Worm (Caenorhabditis elegans) whole organism, L1 larva: ENCODE data around the gene F53G2.3.

Experiments
- C16A3.4 ChIP-seq: fragments of 150-350 bp; optimal IDR thresholded peaks from 2 replicates; lab custom pipeline; 2014; ENCODE audit warnings: missing biosample characterization, missing genetic modification characterization
- Y116A8C.19 ChIP-seq: sonication (generic microtip); optimal IDR thresholded peaks from 2 replicates; lab custom pipeline; 2016; ENCODE audit warnings: missing compliant biosample characterization, missing genetic modification characterization, borderline replicate concordance
- alr-1 ChIP-seq: fragments of 200-800 bp; sonication (Bioruptor generic); optimal IDR thresholded peaks from 2 replicates; lab custom pipeline; 2018; ENCODE audit warnings: borderline replicate concordance, mild to moderate bottlenecking, missing genetic modification characterization, missing compliant biosample characterization
- ama-1 ChIP-seq: fragments of 150-350 bp; optimal IDR thresholded peaks from 2 replicates; lab custom pipeline; 2014
- ceh-63 ChIP-seq: fragments of 200-800 bp; sonication (Bioruptor generic); optimal IDR thresholded peaks from 2 replicates; lab custom pipeline; 2018; ENCODE audit warnings: mild to moderate bottlenecking, missing genetic modification characterization, missing compliant biosample characterization
- ceh-8 ChIP-seq: fragments of 200-800 bp; sonication (Bioruptor generic); optimal IDR thresholded peaks from 2 replicates; lab custom pipeline; 2018; ENCODE audit warnings: mild to moderate bottlenecking, missing genetic modification characterization, moderate library complexity, missing compliant biosample characterization
- dpl-1 ChIP-seq, 3 experiments: fragments of 150-350 bp in 2 of 3; sonication (generic microtip) in 1 of 3; optimal IDR thresholded peaks; 2 replicates each; lab custom pipeline; 2014 to 2017; ENCODE audit warnings: missing biosample characterization in 3 of 3, missing genetic modification characterization in 3 of 3, missing genetic modification reagents in 3 of 3
- dsc-1 ChIP-seq: sonication (generic microtip); optimal IDR thresholded peaks from 2 replicates; lab custom pipeline; 2016; ENCODE audit warnings: mild to moderate bottlenecking, missing genetic modification characterization, missing compliant biosample characterization
- efl-1 ChIP-seq, 4 experiments: fragments of 150-350 bp; optimal IDR thresholded peaks in 3 of 4; peaks in 1 of 4; 1 replicate in 1 of 4; 2 replicates in 3 of 4; lab custom pipeline; 2014; ENCODE audit warnings: missing biosample characterization in 2 of 4, missing genetic modification characterization in 2 of 4, missing genetic modification reagents in 2 of 4
- efl-3 ChIP-seq: fragments of 200-800 bp; sonication (Bioruptor generic); optimal IDR thresholded peaks from 2 replicates; lab custom pipeline; 2018; ENCODE audit warnings: mild to moderate bottlenecking, missing genetic modification characterization, missing compliant biosample characterization
- egl-27 ChIP-seq, 2 experiments: fragments of 150-350 bp in 1 of 2; sonication (generic microtip); optimal IDR thresholded peaks; 3 replicates each; lab custom pipeline; 2017 to 2018; ENCODE audit warnings: missing biosample characterization in 2 of 2, missing genetic modification characterization in 2 of 2, missing genetic modification reagents in 2 of 2
- elt-2 ChIP-seq: sonication (generic microtip); optimal IDR thresholded peaks from 2 replicates; lab custom pipeline; 2016; ENCODE audit warnings: missing genetic modification characterization, mild to moderate bottlenecking, inconsistent platforms, missing compliant biosample characterization, missing genetic modification reagents
- elt-3 ChIP-seq, 6 experiments: fragments of 150-350 bp in 1 of 6; sonication (generic microtip); optimal IDR thresholded peaks; 2 replicates each; lab custom pipeline; 2017 to 2018; ENCODE audit warnings: missing biosample characterization in 6 of 6, missing genetic modification characterization in 6 of 6, inconsistent platforms in 1 of 6
- fkh-4 ChIP-seq: sonication (generic microtip); optimal IDR thresholded peaks from 2 replicates; lab custom pipeline; 2016; ENCODE audit warnings: missing compliant biosample characterization, missing genetic modification characterization, borderline replicate concordance
- grh-1 ChIP-seq: fragments of 200-800 bp; sonication (Bioruptor generic); IDR thresholded peaks from 2 replicates; pipeline ENCODE4 v1.3.6; 2022; ENCODE audit warnings: missing genetic modification reagents, missing genetic modification characterization, missing compliant biosample characterization
- hlh-17 ChIP-seq: fragments of 200-800 bp; sonication (Bioruptor generic); optimal IDR thresholded peaks from 2 replicates; lab custom pipeline; 2018; ENCODE audit warnings: missing genetic modification characterization, mild to moderate bottlenecking, missing compliant biosample characterization, moderate library complexity, borderline replicate concordance
- hlh-4 ChIP-seq: sonication (generic microtip); optimal IDR thresholded peaks from 2 replicates; lab custom pipeline; 2016; ENCODE audit warnings: mild to moderate bottlenecking, missing genetic modification characterization, missing compliant biosample characterization
- jun-1 ChIP-seq: fragments of 150-350 bp; optimal IDR thresholded peaks from 2 replicates; lab custom pipeline; 2014; ENCODE audit warnings: missing biosample characterization, missing genetic modification reagents, missing genetic modification characterization
- lin-13 ChIP-seq: fragments of 150-350 bp; optimal IDR thresholded peaks from 2 replicates; lab custom pipeline; 2014; ENCODE audit warnings: missing biosample characterization, missing genetic modification reagents, missing genetic modification characterization
- lin-14 ChIP-seq: fragments of 200-800 bp; sonication (Bioruptor generic); optimal IDR thresholded peaks from 2 replicates; lab custom pipeline; 2018; ENCODE audit warnings: mild to moderate bottlenecking, missing genetic modification characterization, moderate library complexity, missing compliant biosample characterization
- lin-15B ChIP-seq: fragments of 150-350 bp; sonication (generic microtip); optimal IDR thresholded peaks from 3 replicates; lab custom pipeline; 2014; ENCODE audit warnings: missing biosample characterization, missing genetic modification characterization
- lin-35 ChIP-seq, 2 experiments: fragments of 150-350 bp; optimal IDR thresholded peaks; 2 replicates each; lab custom pipeline; 2014; ENCODE audit warnings: missing biosample characterization in 2 of 2, missing genetic modification characterization in 2 of 2, missing genetic modification reagents in 2 of 2
- lin-39 ChIP-seq: fragments of 150-350 bp; optimal IDR thresholded peaks from 2 replicates; lab custom pipeline; 2014; ENCODE audit warnings: missing biosample characterization, missing genetic modification reagents, missing genetic modification characterization
- mab-9 ChIP-seq: fragments of 200-800 bp; sonication (Bioruptor generic); IDR thresholded peaks from 2 replicates; pipeline ENCODE4 v1.3.6; 2022; ENCODE audit warnings: missing genetic modification reagents, missing genetic modification characterization, missing compliant biosample characterization
- mdl-1 ChIP-seq, 2 experiments: fragments of 150-350 bp; optimal IDR thresholded peaks; 2 replicates each; lab custom pipeline; 2014 to 2017; ENCODE audit warnings: missing biosample characterization in 2 of 2, missing genetic modification characterization in 2 of 2, inconsistent platforms in 1 of 2
- mef-2 ChIP-seq: fragments of 150-350 bp; optimal IDR thresholded peaks from 2 replicates; lab custom pipeline; 2014; ENCODE audit warnings: missing biosample characterization, missing genetic modification characterization
- nhr-11 ChIP-seq: fragments of 150-350 bp; optimal IDR thresholded peaks from 2 replicates; lab custom pipeline; 2014; ENCODE audit warnings: missing biosample characterization, missing genetic modification characterization
- nhr-20 ChIP-seq: sonication (generic microtip); optimal IDR thresholded peaks from 2 replicates; lab custom pipeline; 2016; ENCODE audit warnings: mild to moderate bottlenecking, missing genetic modification characterization, missing compliant biosample characterization
- nhr-28 ChIP-seq: fragments of 150-350 bp; optimal IDR thresholded peaks from 2 replicates; lab custom pipeline; 2014; ENCODE audit warnings: missing biosample characterization, missing genetic modification characterization
- nhr-47 ChIP-seq: sonication (generic microtip); optimal IDR thresholded peaks from 2 replicates; lab custom pipeline; 2016; ENCODE audit warnings: mild to moderate bottlenecking, missing genetic modification characterization, moderate library complexity, missing compliant biosample characterization
- nhr-76 ChIP-seq: sonication (generic microtip); optimal IDR thresholded peaks from 2 replicates; lab custom pipeline; 2017; ENCODE audit warnings: missing biosample characterization, missing genetic modification characterization
- nhr-77 ChIP-seq: fragments of 150-350 bp; optimal IDR thresholded peaks from 2 replicates; lab custom pipeline; 2014; ENCODE audit warnings: missing biosample characterization, missing genetic modification characterization
- nhr-85 ChIP-seq: sonication (generic microtip); peaks from one replicate; lab custom pipeline; 2016; ENCODE audit warnings: missing genetic modification characterization, inconsistent platforms, missing compliant biosample characterization
- nhr-90 ChIP-seq: sonication (generic microtip); optimal IDR thresholded peaks from 2 replicates; lab custom pipeline; 2016; ENCODE audit warnings: mild to moderate bottlenecking, missing genetic modification characterization, missing compliant biosample characterization; ENCODE audit not compliant: poor library complexity
- pag-3 ChIP-seq: sonication (generic microtip); optimal IDR thresholded peaks from 2 replicates; lab custom pipeline; 2017; ENCODE audit warnings: missing genetic modification characterization, mild to moderate bottlenecking, missing compliant biosample characterization, antibody characterized with exemption, borderline replicate concordance; ENCODE audit not compliant: insufficient read depth
- pax-3 ChIP-seq: fragments of 200-800 bp; sonication (Bioruptor generic); optimal IDR thresholded peaks from 2 replicates; lab custom pipeline; 2018; ENCODE audit warnings: mild to moderate bottlenecking, missing genetic modification characterization, moderate library complexity, missing compliant biosample characterization
- rnt-1 ChIP-seq: sonication (generic microtip); optimal IDR thresholded peaks from 2 replicates; lab custom pipeline; 2016; ENCODE audit warnings: mild to moderate bottlenecking, missing genetic modification characterization, moderate library complexity, missing compliant biosample characterization
- sptf-1 ChIP-seq: fragments of 150-350 bp; optimal IDR thresholded peaks from 2 replicates; lab custom pipeline; 2014; ENCODE audit warnings: missing biosample characterization, missing genetic modification characterization
- sup-37 ChIP-seq: fragments of 200-800 bp; sonication (Bioruptor generic); optimal IDR thresholded peaks from 2 replicates; lab custom pipeline; 2018; ENCODE audit warnings: mild to moderate bottlenecking, missing genetic modification characterization, missing compliant biosample characterization
- swsn-7 ChIP-seq: sonication (generic microtip); optimal IDR thresholded peaks from 2 replicates; lab custom pipeline; 2016; ENCODE audit warnings: missing genetic modification characterization, missing compliant biosample characterization
- tbx-2 ChIP-seq: sonication (generic microtip); optimal IDR thresholded peaks from 2 replicates; lab custom pipeline; 2016; ENCODE audit warnings: missing genetic modification characterization, missing compliant biosample characterization
- unc-30 ChIP-seq: sonication (generic microtip); optimal IDR thresholded peaks from 2 replicates; lab custom pipeline; 2017; ENCODE audit warnings: missing biosample characterization, missing genetic modification characterization
- unc-62 ChIP-seq: fragments of 150-350 bp; optimal IDR thresholded peaks from 2 replicates; lab custom pipeline; 2014; ENCODE audit warnings: missing biosample characterization, missing genetic modification reagents, missing genetic modification characterization
- unc-86 ChIP-seq: sonication (generic microtip); optimal IDR thresholded peaks from 2 replicates; lab custom pipeline; 2016; ENCODE audit warnings: missing genetic modification characterization, missing compliant biosample characterization
- unc-98 ChIP-seq: fragments of 200-800 bp; sonication (Bioruptor generic); IDR thresholded peaks from 2 replicates; pipeline ENCODE4 v1.3.6; 2022; ENCODE audit warnings: missing genetic modification characterization, missing compliant biosample characterization
- vab-15 ChIP-seq: sonication (generic microtip); optimal IDR thresholded peaks from 2 replicates; lab custom pipeline; 2017; ENCODE audit warnings: missing genotype, mild to moderate bottlenecking, missing genetic modification characterization, missing compliant biosample characterization
- ztf-11 ChIP-seq, 2 experiments: sonication (generic microtip); optimal IDR thresholded peaks; 2 replicates each; lab custom pipeline; 2016 to 2017; ENCODE audit warnings: missing genetic modification characterization in 2 of 2, missing biosample characterization in 1 of 2, missing compliant biosample characterization in 1 of 2

F53G2.3 gene

ce11 chrII:2438944-2439343 lies 41.3 kb upstream of the F53G2.3 start:
- no peak for TF ChIP-seq mab-9
- peak; percentile 91 for TF ChIP-seq dsc-1
- no peak for TF ChIP-seq swsn-7 (tag; lab: Kevin White, UChicago)
- TF ChIP-seq efl-1 (optimal IDR thresholded peaks at IDR 0.05; lab: Kevin White, UChicago), result no peak
- TF ChIP-seq efl-1 (GFP tag; optimal IDR thresholded peaks at IDR 0.05 in 1 of 2; lab: Kevin White, UChicago), result peak in 1 of 2 experiments; percentile 9
- TF ChIP-seq fkh-4 (tag; lab: Kevin White, UChicago), result peak; percentile 74

ce11 chrII:2440312-2440711 lies 39.9 kb upstream of the F53G2.3 start:
- no peak for TF ChIP-seq egl-27 (tag; optimal IDR thresholded peaks at IDR 0.05; lab: Kevin White, UChicago)
- TF ChIP-seq ceh-63 (GFP tag; lab: Kevin White, UChicago), result no peak
- no peak for TF ChIP-seq elt-2 (tag; lab: Kevin White, UChicago)
- no peak for TF ChIP-seq nhr-47 (tag; lab: Kevin White, UChicago)
- no peak for TF ChIP-seq unc-98 (GFP tag; lab: Robert Waterston, UW)
- TF ChIP-seq pag-3 (tag; lab: Kevin White, UChicago), result no peak
- TF ChIP-seq tbx-2, result no peak
- no peak for TF ChIP-seq sptf-1 (tag; lab: Kevin White, UChicago)
- TF ChIP-seq unc-86 (tag; lab: Kevin White, UChicago), result no peak
- TF ChIP-seq nhr-90, result no peak
- TF ChIP-seq mdl-1 (tag; optimal IDR thresholded peaks at IDR 0.05; lab: Kevin White, UChicago), result no peak
- TF ChIP-seq nhr-85 (tag; lab: Kevin White, UChicago), result no peak
- no peak for TF ChIP-seq grh-1 (GFP tag; lab: Robert Waterston, UW)
- TF ChIP-seq lin-14, result no peak
- no peak for TF ChIP-seq rnt-1 (tag; lab: Kevin White, UChicago)
- no peak for TF ChIP-seq mab-9
- no peak for TF ChIP-seq nhr-76
- TF ChIP-seq elt-3 (tag; optimal IDR thresholded peaks at IDR 0.05; lab: Kevin White, UChicago), result no peak

- TF ChIP-seq lin-15B (no peak), unc-62 (no peak), lin-39 (tag; lab: Kevin White, UChicago) (no peak), efl-1 (optimal IDR thresholded peaks at IDR 0.05; lab: Kevin White, UChicago) (peak in 1 of 2 experiments; percentile 20), efl-1 (GFP tag; optimal IDR thresholded peaks at IDR 0.05 in 1 of 2; lab: Kevin White, UChicago) (peak in 1 of 2 experiments; percentile 92), unc-30 (tag; lab: Kevin White, UChicago) (no peak), egl-27 (tag; optimal IDR thresholded peaks at IDR 0.05; lab: Kevin White, UChicago) (no peak), jun-1 (tag; lab: Kevin White, UChicago) (no peak), hlh-4 (tag; lab: Kevin White, UChicago) (no peak), sup-37 (no peak), C16A3.4 (tag; lab: Kevin White, UChicago) (no peak), lin-35 (GFP tag; optimal IDR thresholded peaks at IDR 0.05; lab: Kevin White, UChicago) (peak in 1 of 2 experiments; percentile 53), elt-2 (tag; lab: Kevin White, UChicago) (peak; percentile 12), mef-2 (tag; lab: Kevin White, UChicago) (no peak), ama-1 (lab: Kevin White, UChicago) (no peak), pag-3 (tag; lab: Kevin White, UChicago) (no peak), nhr-77 (tag; lab: Kevin White, UChicago) (no peak), efl-3 (GFP tag; lab: Kevin White, UChicago) (no peak), dpl-1 (GFP tag; optimal IDR thresholded peaks at IDR 0.05; lab: Kevin White, UChicago) (peak in 2 of 3 experiments; percentile 20 to 21), nhr-90 (no peak), mdl-1 (tag; optimal IDR thresholded peaks at IDR 0.05; lab: Kevin White, UChicago) (peak in 1 of 2 experiments; percentile 8), alr-1 (no peak), pax-3 (no peak), nhr-20 (peak; percentile 54), nhr-76 (no peak), nhr-11 (no peak), ztf-11 (tag; optimal IDR thresholded peaks at IDR 0.05; lab: Kevin White, UChicago) (no peak), hlh-17 (GFP tag; lab: Kevin White, UChicago) (no peak), Y116A8C.19 (tag; lab: Kevin White, UChicago) (no peak), vab-15 (tag; lab: Kevin White, UChicago) (no peak), lin-13 (GFP tag; lab: Kevin White, UChicago) (no peak), nhr-28 (tag; lab: Kevin White, UChicago) (no peak), ceh-8 (GFP tag; lab: Kevin White, UChicago) (no peak)
These were observed 38.0 kb upstream of the F53G2.3 start for ce11 chrII:2442243-2442642.
